Worm (Caenorhabditis elegans) whole organism, L1 larva: ENCODE data around the gene col-157.

Source experiments
- aha-1 ChIP-seq: fragments of 150-350 bp; optimal IDR thresholded peaks from 2 replicates; lab custom pipeline; 2014; ENCODE audit warnings: missing biosample characterization, missing genetic modification characterization
- ceh-88 ChIP-seq: fragments of 200-800 bp; sonication (Bioruptor generic); IDR thresholded peaks from 2 replicates; pipeline ENCODE4 v1.3.6; 2022; ENCODE audit warnings: missing genetic modification characterization, missing compliant biosample characterization
- efl-3 ChIP-seq: fragments of 200-800 bp; sonication (Bioruptor generic); optimal IDR thresholded peaks from 2 replicates; lab custom pipeline; 2018; ENCODE audit warnings: mild to moderate bottlenecking, missing genetic modification characterization, missing compliant biosample characterization
- pqm-1 ChIP-seq: sonication (generic microtip); optimal IDR thresholded peaks from 3 replicates; lab custom pipeline; 2017; ENCODE audit warnings: missing biosample characterization, missing genetic modification characterization

DNA sequence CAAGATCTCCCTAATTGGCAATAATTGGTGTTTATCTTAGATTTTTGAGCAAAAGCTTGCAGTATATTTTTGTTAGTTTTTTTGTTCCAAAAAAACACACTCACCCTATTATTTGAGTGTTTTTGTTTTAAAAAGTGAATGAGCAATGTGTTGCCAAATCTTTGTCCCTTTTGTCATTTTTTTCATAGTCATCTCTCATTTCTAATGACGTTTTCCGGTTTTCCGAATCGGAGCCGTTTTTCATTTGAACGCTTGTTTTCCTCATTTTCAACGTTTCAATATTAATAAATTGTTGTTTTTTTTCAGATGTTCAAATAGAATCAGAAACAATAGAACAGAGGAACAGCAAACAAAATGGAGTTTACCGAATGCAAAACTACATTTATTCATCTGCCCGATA lies 45.4 kb upstream of the col-157 start, which contains the start of gene dmsr-1:
- TF ChIP-seq ceh-88 (GFP tag; lab: Robert Waterston, UW), result no peak
- no peak for TF ChIP-seq aha-1 (tag; lab: Kevin White, UChicago)
- no peak for TF ChIP-seq pqm-1 (tag; lab: Kevin White, UChicago)
- TF ChIP-seq efl-3, result no peak
